Worm (Caenorhabditis elegans): ENCODE results near the gene hex-5.

hex-5 gene

ce11 chrX:14907257-14907801 is 2.3 kb upstream of the hex-5 start:
- TF ChIP-seq snpc-4 (tag; optimal IDR thresholded peaks at IDR 0.05) (no peak), Y55F3AM.14 (GFP tag; optimal IDR thresholded peaks at IDR 0.05) (no peak), nhr-129 (tag; optimal IDR thresholded peaks at IDR 0.05) (no peak), lin-39 (tag; optimal IDR thresholded peaks at IDR 0.05) (no peak), zag-1 (tag; optimal IDR thresholded peaks at IDR 0.05) (no peak), alr-1 (tag; optimal IDR thresholded peaks at IDR 0.05) (no peak), crh-2 (tag; optimal IDR thresholded peaks at IDR 0.05) (no peak), elt-3 (tag; optimal IDR thresholded peaks at IDR 0.05) (no peak), mbf-1 (tag; optimal IDR thresholded peaks at IDR 0.05) (no peak), unc-39 (tag; optimal IDR thresholded peaks at IDR 0.05) (no peak)

DNA sequence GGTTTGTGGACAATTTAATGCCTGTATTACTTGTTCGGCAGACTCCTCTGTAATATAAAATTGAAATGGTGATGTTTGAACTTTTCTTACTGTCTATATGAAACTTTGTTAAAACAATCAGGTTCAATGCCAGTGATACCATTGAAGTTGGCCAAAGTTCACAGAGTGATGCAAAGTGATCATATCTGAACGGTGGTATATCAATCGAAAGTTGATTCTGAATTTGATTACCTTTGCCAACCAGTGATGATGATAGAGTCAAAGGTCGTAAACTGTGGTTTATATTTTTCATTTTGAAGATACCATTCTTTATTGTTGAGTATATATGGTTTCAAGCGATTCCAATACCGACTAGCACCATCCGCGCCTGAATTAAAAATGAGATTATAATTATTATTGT is 1.6 kb downstream of the hex-5 start:
- TF ChIP-seq sem-4 (tag; optimal IDR thresholded peaks at IDR 0.05) (no peak), sma-9 (GFP tag; optimal IDR thresholded peaks at IDR 0.05) (peak; percentile 38), sma-9 (tag; optimal IDR thresholded peaks at IDR 0.05) (no peak), blmp-1 (tag; optimal IDR thresholded peaks at IDR 0.05; ENCODE audit: insufficient read depth) (peak; percentile 55)

- TF ChIP-seq crh-2 (tag; optimal IDR thresholded peaks at IDR 0.05) (no peak), lin-11 (tag; optimal IDR thresholded peaks at IDR 0.05) (no peak), gmeb-1 (tag; optimal IDR thresholded peaks at IDR 0.05) (no peak), nhr-10 (tag; optimal IDR thresholded peaks at IDR 0.05) (no peak), nhr-6 (tag; optimal IDR thresholded peaks at IDR 0.05) (no peak), ceh-16 (tag; optimal IDR thresholded peaks at IDR 0.05) (no peak), unc-39 (tag; optimal IDR thresholded peaks at IDR 0.05) (no peak), alr-1 (tag; optimal IDR thresholded peaks at IDR 0.05) (no peak), fos-1 (tag; optimal IDR thresholded peaks at IDR 0.05) (no peak), unc-62 (GFP tag; optimal IDR thresholded peaks at IDR 0.05) (no peak), nhr-12 (tag; optimal IDR thresholded peaks at IDR 0.05) (no peak), lin-13 (GFP tag; optimal IDR thresholded peaks at IDR 0.05) (no peak), F13H6.1 (tag; optimal IDR thresholded peaks at IDR 0.05) (no peak), mab-5 (tag; optimal IDR thresholded peaks at IDR 0.05) (no peak), ztf-1 (GFP tag; conservative IDR thresholded peaks at IDR 0.05) (no peak), nhr-25 (tag; optimal IDR thresholded peaks at IDR 0.05) (no peak)
These were observed 4.6 kb downstream of the hex-5 start for ce11 chrX:14900487-14900886.

- TF ChIP-seq Y55F3AM.14 (GFP tag; optimal IDR thresholded peaks at IDR 0.05), result no peak
- TF ChIP-seq dmd-4 (tag; optimal IDR thresholded peaks at IDR 0.05), result no peak
- TF ChIP-seq nhr-77 (tag; optimal IDR thresholded peaks at IDR 0.05), result no peak
- no peak for TF ChIP-seq nhr-237 (tag; optimal IDR thresholded peaks at IDR 0.05)
- TF ChIP-seq sem-4 (tag; optimal IDR thresholded peaks at IDR 0.05), result no peak
- no peak for TF ChIP-seq ztf-1 (GFP tag; conservative IDR thresholded peaks at IDR 0.05)
- TF ChIP-seq nhr-11 (tag; optimal IDR thresholded peaks at IDR 0.05), result no peak
- no peak for TF ChIP-seq egl-27 (tag; optimal IDR thresholded peaks at IDR 0.05)
- no peak for TF ChIP-seq lin-11 (tag; optimal IDR thresholded peaks at IDR 0.05)
- no peak for TF ChIP-seq sma-9 (GFP tag; optimal IDR thresholded peaks at IDR 0.05)
- no peak for TF ChIP-seq sma-9 (tag; optimal IDR thresholded peaks at IDR 0.05)
- TF ChIP-seq skn-1 (tag; optimal IDR thresholded peaks at IDR 0.05), result no peak
- TF ChIP-seq mdl-1 (tag; optimal IDR thresholded peaks at IDR 0.05), result no peak
- no peak for TF ChIP-seq fos-1 (tag; optimal IDR thresholded peaks at IDR 0.05)
- TF ChIP-seq crh-2 (tag; optimal IDR thresholded peaks at IDR 0.05), result no peak
- no peak for TF ChIP-seq elt-1 (tag; optimal IDR thresholded peaks at IDR 0.05)
These were observed 6.9 kb downstream of the hex-5 start, which contains the start of gene lips-8 for ce11 chrX:14898205-14898604. lips-8 (plus strand) TSS chrX:14898505.

DNA sequence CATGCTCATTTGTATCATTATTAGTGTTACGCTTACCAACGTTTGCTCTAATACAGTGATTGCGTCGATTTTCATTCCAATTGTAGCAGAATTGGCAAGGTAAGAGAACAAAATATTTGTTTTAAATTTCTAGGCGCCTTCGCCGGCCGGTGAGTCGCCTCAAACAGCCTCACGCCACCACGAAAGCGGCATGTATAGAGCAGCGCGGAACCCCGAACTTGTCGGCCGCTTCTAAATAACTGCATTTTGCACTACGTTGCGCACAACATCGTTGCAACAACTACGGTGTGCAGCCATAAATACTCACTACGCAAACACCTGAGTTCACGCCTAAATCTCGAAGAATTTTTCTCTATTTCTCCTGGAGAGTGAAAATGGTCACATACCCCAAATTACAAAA is 7.9 kb downstream of the hex-5 start:
- TF ChIP-seq nhr-21 (tag; optimal IDR thresholded peaks at IDR 0.05) (no peak), unc-55 (GFP tag; optimal IDR thresholded peaks at IDR 0.05) (no peak), F13H6.1 (tag; optimal IDR thresholded peaks at IDR 0.05) (no peak), unc-62 (GFP tag; optimal IDR thresholded peaks at IDR 0.05) (no peak), gmeb-1 (tag; optimal IDR thresholded peaks at IDR 0.05) (no peak), peb-1 (tag; optimal IDR thresholded peaks at IDR 0.05) (no peak), R02D3.7 (tag; optimal IDR thresholded peaks at IDR 0.05) (no peak), mab-5 (tag; optimal IDR thresholded peaks at IDR 0.05) (no peak), lsy-2 (tag; optimal IDR thresholded peaks at IDR 0.05) (no peak), dmd-4 (tag; optimal IDR thresholded peaks at IDR 0.05) (no peak), nhr-11 (tag; optimal IDR thresholded peaks at IDR 0.05) (no peak), unc-39 (tag; optimal IDR thresholded peaks at IDR 0.05) (no peak), blmp-1 (tag; optimal IDR thresholded peaks at IDR 0.05; ENCODE audit: insufficient read depth) (no peak)
